Worm (Caenorhabditis elegans) whole organism, L4 larva: ENCODE results near the gene K09A9.6.

Experiments used
- T26A8.4 ChIP-seq: fragments of 200-800 bp; sonication (Bioruptor generic); IDR thresholded peaks from 2 replicates; pipeline ENCODE4 v1.3.6; 2022; ENCODE audit warnings: missing genetic modification characterization, missing compliant biosample characterization
- daf-19 ChIP-seq: fragments of 200-800 bp; sonication (Bioruptor generic); conservative IDR thresholded peaks from 2 replicates; pipeline ENCODE4 v1.3.6; 2022; ENCODE audit warnings: missing genetic modification characterization, missing compliant biosample characterization
- hmg-1.1 ChIP-seq: fragments of 200-800 bp; sonication (Bioruptor generic); IDR thresholded peaks from 2 replicates; pipeline ENCODE4 v1.3.6; 2022; ENCODE audit warnings: missing genetic modification reagents, missing genetic modification characterization, missing compliant biosample characterization
- zag-1 ChIP-seq: fragments of 150-350 bp; optimal IDR thresholded peaks from 2 replicates; lab custom pipeline; 2014; ENCODE audit warnings: missing biosample characterization, missing genetic modification characterization
- ztf-11 ChIP-seq: fragments of 150-350 bp; optimal IDR thresholded peaks from 2 replicates; lab custom pipeline; 2014; ENCODE audit warnings: missing biosample characterization, missing genetic modification characterization

DNA sequence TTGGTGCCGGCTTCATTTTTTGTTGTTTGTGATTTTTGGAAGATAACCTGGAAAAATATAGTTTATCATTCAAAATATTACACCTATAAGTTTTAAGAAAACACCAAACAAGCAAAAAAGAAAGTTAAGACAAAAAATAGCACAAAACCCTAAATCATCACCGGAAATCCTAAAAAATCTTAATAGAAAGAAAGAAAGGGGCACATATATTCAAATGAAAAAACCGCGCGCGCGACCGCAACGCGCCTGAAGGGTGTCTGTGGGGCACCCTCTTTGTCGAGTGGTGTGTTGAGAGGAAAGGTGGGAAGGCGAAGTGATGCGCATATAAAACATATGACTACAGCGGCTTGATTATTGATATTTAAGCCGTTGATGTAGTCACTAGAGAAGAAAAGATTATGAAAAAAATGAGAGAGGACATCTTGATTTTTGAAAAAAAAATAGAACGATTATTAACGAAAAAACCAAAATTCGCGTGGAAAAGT is 36.7 kb downstream of the K09A9.6 start, which contains the start of gene K09E9.3:
- TF ChIP-seq ztf-11 (no peak), daf-19 (no peak), T26A8.4 (no peak), zag-1 (tag; lab: Kevin White, UChicago) (no peak), hmg-1.1 (GFP tag; lab: Robert Waterston, UW) (no peak)
